Fruit fly (Drosophila melanogaster): ENCODE measurements around the gene CG31145.

The CG31145 gene

dm6 chr3R:23713901-23714300 is 44.4 kb upstream of the CG31145 start (continued):
- TF ChIP-seq CG10669 (GFP tag; optimal IDR thresholded peaks at IDR 0.05): peak; percentile 66
- no peak for TF ChIP-seq fkh (GFP tag; optimal IDR thresholded peaks at IDR 0.05)
- peak; percentile 91 for TF ChIP-seq Hr39 (GFP tag; optimal IDR thresholded peaks at IDR 0.05)
- peak; percentile 84 for TF ChIP-seq Sox14 (GFP tag; optimal IDR thresholded peaks at IDR 0.05)
- TF ChIP-seq Blimp-1 (GFP tag; optimal IDR thresholded peaks at IDR 0.05): peak; percentile 11
- TF ChIP-seq CG4318 (GFP tag; optimal IDR thresholded peaks at IDR 0.05): no peak
- TF ChIP-seq salr (GFP tag; optimal IDR thresholded peaks at IDR 0.05): peak; percentile 24 to 47
- TF ChIP-seq OdsH (GFP tag; optimal IDR thresholded peaks at IDR 0.05): peak; percentile 77
- TF ChIP-seq CG16779 (tag; optimal IDR thresholded peaks at IDR 0.05): no peak
- TF ChIP-seq Eip75B (GFP tag; optimal IDR thresholded peaks at IDR 0.05): peak; percentile 85
- peak; percentile 82 for TF ChIP-seq Sox102F (GFP tag; optimal IDR thresholded peaks at IDR 0.05)
- peak; percentile 90 for TF ChIP-seq Met (GFP tag; optimal IDR thresholded peaks at IDR 0.05)
- peak; percentile 21 for TF ChIP-seq CG8319 (GFP tag; optimal IDR thresholded peaks at IDR 0.05)
- peak; percentile 85 for TF ChIP-seq CG6792 (GFP tag; optimal IDR thresholded peaks at IDR 0.05)
- peak; percentile 65 for TF ChIP-seq Hr4 (GFP tag; optimal IDR thresholded peaks at IDR 0.05)
- TF ChIP-seq CG3919 (GFP tag; optimal IDR thresholded peaks at IDR 0.05): peak; percentile 69
- peak; percentile 61 for TF ChIP-seq CG15336 (GFP tag; IDR thresholded peaks at IDR 0.05)
- peak; percentile 93 for TF ChIP-seq esn (GFP tag; optimal IDR thresholded peaks at IDR 0.05)
- peak; percentile 63 for TF ChIP-seq Sox15 (GFP tag; optimal IDR thresholded peaks at IDR 0.05)
- TF ChIP-seq Eip78C (GFP tag): no peak
- TF ChIP-seq CG6276 (GFP tag; optimal IDR thresholded peaks at IDR 0.05): no peak
- peak; percentile 82 for TF ChIP-seq CG34406 (GFP tag; optimal IDR thresholded peaks at IDR 0.05)
- TF ChIP-seq CG8119 (GFP tag; IDR thresholded peaks at IDR 0.05): peak; percentile 63
- peak; percentile 56 for TF ChIP-seq CG7368 (GFP tag; optimal IDR thresholded peaks at IDR 0.05)
- TF ChIP-seq CG9139 (GFP tag; optimal IDR thresholded peaks at IDR 0.05): peak; percentile 52
- peak; percentile 46 for TF ChIP-seq Lpt (GFP tag; optimal IDR thresholded peaks at IDR 0.05)
- no peak for TF ChIP-seq fd85E (GFP tag; optimal IDR thresholded peaks at IDR 0.05)

DNA sequence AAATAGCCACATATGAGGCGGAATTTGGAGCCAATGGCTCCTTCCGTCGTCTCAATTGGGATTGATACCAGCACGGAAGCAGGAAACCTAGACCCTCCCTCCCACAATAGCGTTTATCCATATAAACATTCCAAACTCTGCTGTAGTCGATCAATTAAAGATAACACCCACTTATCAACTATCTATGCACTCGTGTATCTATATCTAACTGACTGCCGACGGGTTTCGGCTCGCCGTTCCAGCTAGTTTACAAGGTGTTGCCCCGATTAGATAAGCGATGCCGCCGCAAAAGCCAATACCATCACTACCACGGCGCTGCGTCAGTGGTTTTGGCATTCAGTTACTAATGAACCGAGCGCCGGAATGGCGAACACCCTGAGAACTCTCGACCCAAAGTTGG is 41.7 kb upstream of the CG31145 start, which contains the start of gene CG10300:
TSS of gene CG10300 (plus strand) at position 333 of the 400 bp plus-strand sequence.
- no peak for TF ChIP-seq CG6808 (GFP tag; optimal IDR thresholded peaks at IDR 0.05)
- TF ChIP-seq CG9139 (GFP tag; optimal IDR thresholded peaks at IDR 0.05): no peak
- TF ChIP-seq svp (GFP tag): peak; percentile 41

dm6 chr3R:23709508-23710208 is 40.2 kb upstream of the CG31145 start, which contains the start of gene CG10301:
CG10301 (plus strand) TSS chr3R:23710158.
- TF ChIP-seq svp (GFP tag): peak; percentile 54
- TF ChIP-seq CG6163 (GFP tag; IDR thresholded peaks at IDR 0.05): 0 out of 3 replicates have a peak, but pooled peaks have one; percentile 16
- no peak for TF ChIP-seq CG6792 (GFP tag; optimal IDR thresholded peaks at IDR 0.05)

dm6 chr3R:23704383-23705033 is 35.0 kb upstream of the CG31145 start, which contains the start of gene Gba1b:
Gba1b (plus strand) TSS chr3R:23704804.
- TF ChIP-seq Sox102F (GFP tag; optimal IDR thresholded peaks at IDR 0.05) (peak; percentile 40), Sox14 (GFP tag; optimal IDR thresholded peaks at IDR 0.05) (peak; percentile 15), svp (GFP tag) (peak; percentile 96), fd85E (GFP tag; optimal IDR thresholded peaks at IDR 0.05) (no peak), Hr39 (GFP tag; optimal IDR thresholded peaks at IDR 0.05) (peak; percentile 16), Ets96B (tag; optimal IDR thresholded peaks at IDR 0.05) (no peak), dac (GFP tag; optimal IDR thresholded peaks at IDR 0.05) (no peak), CG4318 (GFP tag; optimal IDR thresholded peaks at IDR 0.05) (no peak), Eip78C (GFP tag) (peak; percentile 83), lz (GFP tag; optimal IDR thresholded peaks at IDR 0.05) (peak; percentile 8), CG10631 (GFP tag; optimal IDR thresholded peaks at IDR 0.05) (no peak), topi (GFP tag; optimal IDR thresholded peaks at IDR 0.05) (peak; percentile 32), CG8119 (GFP tag; IDR thresholded peaks at IDR 0.05) (no peak), CG8319 (GFP tag; optimal IDR thresholded peaks at IDR 0.05) (no peak), CG31627 (GFP tag; optimal IDR thresholded peaks at IDR 0.05) (peak; percentile 29), CG9139 (GFP tag; optimal IDR thresholded peaks at IDR 0.05) (no peak), cyc (GFP tag; optimal IDR thresholded peaks at IDR 0.05) (peak; percentile 20), Met (GFP tag; optimal IDR thresholded peaks at IDR 0.05) (peak; percentile 21), Hr38 (GFP tag; optimal IDR thresholded peaks at IDR 0.05) (no peak)

Data from whole organism, prepupa.